Worm (Caenorhabditis elegans) whole organism, L1 larva: ENCODE results near the gene popl-1.

Experiments used
- C04F5.9 ChIP-seq: sonication (generic microtip); optimal IDR thresholded peaks from 2 replicates; lab custom pipeline; 2016; ENCODE audit warnings: missing genetic modification characterization, missing compliant biosample characterization
- C34B4.2 ChIP-seq: sonication (generic microtip); optimal IDR thresholded peaks from 2 replicates; lab custom pipeline; 2017; ENCODE audit warnings: mild to moderate bottlenecking, missing genetic modification characterization, missing compliant biosample characterization
- F16B12.6 ChIP-seq: fragments of 150-350 bp; optimal IDR thresholded peaks from 2 replicates; lab custom pipeline; 2014; ENCODE audit warnings: missing biosample characterization, missing genetic modification characterization
- alr-1 ChIP-seq: fragments of 200-800 bp; sonication (Bioruptor generic); optimal IDR thresholded peaks from 2 replicates; lab custom pipeline; 2018; ENCODE audit warnings: borderline replicate concordance, mild to moderate bottlenecking, missing genetic modification characterization, missing compliant biosample characterization
- aly-2 ChIP-seq: fragments of 150-350 bp; optimal IDR thresholded peaks from 2 replicates; lab custom pipeline; 2014; ENCODE audit warnings: missing biosample characterization, missing genetic modification characterization
- ama-1 ChIP-seq: fragments of 150-350 bp; optimal IDR thresholded peaks from 2 replicates; lab custom pipeline; 2014
- ceh-8 ChIP-seq: fragments of 200-800 bp; sonication (Bioruptor generic); optimal IDR thresholded peaks from 2 replicates; lab custom pipeline; 2018; ENCODE audit warnings: mild to moderate bottlenecking, missing genetic modification characterization, moderate library complexity, missing compliant biosample characterization
- dsc-1 ChIP-seq: sonication (generic microtip); optimal IDR thresholded peaks from 2 replicates; lab custom pipeline; 2016; ENCODE audit warnings: mild to moderate bottlenecking, missing genetic modification characterization, missing compliant biosample characterization
- egl-27 ChIP-seq, 2 experiments: fragments of 150-350 bp in 1 of 2; sonication (generic microtip); optimal IDR thresholded peaks; 3 replicates each; lab custom pipeline; 2017 to 2018; ENCODE audit warnings: missing biosample characterization in 2 of 2, missing genetic modification characterization in 2 of 2, missing genetic modification reagents in 2 of 2
- elt-2 ChIP-seq: sonication (generic microtip); optimal IDR thresholded peaks from 2 replicates; lab custom pipeline; 2016; ENCODE audit warnings: missing genetic modification characterization, mild to moderate bottlenecking, inconsistent platforms, missing compliant biosample characterization, missing genetic modification reagents
- ets-5 ChIP-seq: fragments of 200-800 bp; sonication (Bioruptor generic); IDR thresholded peaks from 2 replicates; pipeline ENCODE4 v1.3.6; 2022; ENCODE audit warnings: missing genetic modification characterization, missing compliant biosample characterization
- fkh-10 ChIP-seq: sonication (generic microtip); optimal IDR thresholded peaks from 2 replicates; lab custom pipeline; 2017; ENCODE audit warnings: missing biosample characterization, missing genetic modification reagents, missing genetic modification characterization
- fos-1 ChIP-seq: fragments of 150-350 bp; optimal IDR thresholded peaks from 2 replicates; lab custom pipeline; 2014; ENCODE audit warnings: missing biosample characterization, missing genetic modification characterization
- hlh-17 ChIP-seq: fragments of 200-800 bp; sonication (Bioruptor generic); optimal IDR thresholded peaks from 2 replicates; lab custom pipeline; 2018; ENCODE audit warnings: missing genetic modification characterization, mild to moderate bottlenecking, missing compliant biosample characterization, moderate library complexity, borderline replicate concordance
- hlh-4 ChIP-seq: sonication (generic microtip); optimal IDR thresholded peaks from 2 replicates; lab custom pipeline; 2016; ENCODE audit warnings: mild to moderate bottlenecking, missing genetic modification characterization, missing compliant biosample characterization
- hpl-2 ChIP-seq: fragments of 150-350 bp; optimal IDR thresholded peaks from 2 replicates; lab custom pipeline; 2014; ENCODE audit warnings: missing biosample characterization, missing genetic modification reagents, missing genetic modification characterization
- irx-1 ChIP-seq: sonication (generic microtip); optimal IDR thresholded peaks from 2 replicates; lab custom pipeline; 2016; ENCODE audit warnings: missing genetic modification characterization, missing compliant biosample characterization
- lin-35 ChIP-seq, 2 experiments: fragments of 150-350 bp; optimal IDR thresholded peaks; 2 replicates each; lab custom pipeline; 2014; ENCODE audit warnings: missing biosample characterization in 2 of 2, missing genetic modification characterization in 2 of 2, missing genetic modification reagents in 2 of 2
- lin-39 ChIP-seq: fragments of 150-350 bp; optimal IDR thresholded peaks from 2 replicates; lab custom pipeline; 2014; ENCODE audit warnings: missing biosample characterization, missing genetic modification reagents, missing genetic modification characterization
- lir-3 ChIP-seq: sonication (generic microtip); optimal IDR thresholded peaks from 2 replicates; lab custom pipeline; 2016; ENCODE audit warnings: mild to moderate bottlenecking, missing genetic modification characterization, moderate library complexity, missing compliant biosample characterization; ENCODE audit not compliant: poor library complexity
- mab-9 ChIP-seq: fragments of 200-800 bp; sonication (Bioruptor generic); IDR thresholded peaks from 2 replicates; pipeline ENCODE4 v1.3.6; 2022; ENCODE audit warnings: missing genetic modification reagents, missing genetic modification characterization, missing compliant biosample characterization
- mef-2 ChIP-seq: fragments of 150-350 bp; optimal IDR thresholded peaks from 2 replicates; lab custom pipeline; 2014; ENCODE audit warnings: missing biosample characterization, missing genetic modification characterization
- nhr-19 ChIP-seq: fragments of 200-800 bp; sonication (Bioruptor generic); conservative IDR thresholded peaks from 2 replicates; pipeline ENCODE4 v1.3.6; 2022; ENCODE audit warnings: missing genetic modification characterization, missing compliant biosample characterization
- nhr-20 ChIP-seq: sonication (generic microtip); optimal IDR thresholded peaks from 2 replicates; lab custom pipeline; 2016; ENCODE audit warnings: mild to moderate bottlenecking, missing genetic modification characterization, missing compliant biosample characterization
- nhr-237 ChIP-seq: fragments of 150-350 bp; optimal IDR thresholded peaks from 2 replicates; lab custom pipeline; 2014; ENCODE audit warnings: missing biosample characterization, missing genetic modification characterization
- nhr-47 ChIP-seq: sonication (generic microtip); optimal IDR thresholded peaks from 2 replicates; lab custom pipeline; 2016; ENCODE audit warnings: mild to moderate bottlenecking, missing genetic modification characterization, moderate library complexity, missing compliant biosample characterization
- nhr-77 ChIP-seq: fragments of 150-350 bp; optimal IDR thresholded peaks from 2 replicates; lab custom pipeline; 2014; ENCODE audit warnings: missing biosample characterization, missing genetic modification characterization
- nhr-84 ChIP-seq: sonication (generic microtip); optimal IDR thresholded peaks from 2 replicates; lab custom pipeline; 2017; ENCODE audit warnings: missing biosample characterization, missing genetic modification characterization
- pag-3 ChIP-seq: sonication (generic microtip); optimal IDR thresholded peaks from 2 replicates; lab custom pipeline; 2017; ENCODE audit warnings: missing genetic modification characterization, mild to moderate bottlenecking, missing compliant biosample characterization, antibody characterized with exemption, borderline replicate concordance; ENCODE audit not compliant: insufficient read depth
- pax-3 ChIP-seq: fragments of 200-800 bp; sonication (Bioruptor generic); optimal IDR thresholded peaks from 2 replicates; lab custom pipeline; 2018; ENCODE audit warnings: mild to moderate bottlenecking, missing genetic modification characterization, moderate library complexity, missing compliant biosample characterization
- pqm-1 ChIP-seq: sonication (generic microtip); optimal IDR thresholded peaks from 3 replicates; lab custom pipeline; 2017; ENCODE audit warnings: missing biosample characterization, missing genetic modification characterization
- rnt-1 ChIP-seq: sonication (generic microtip); optimal IDR thresholded peaks from 2 replicates; lab custom pipeline; 2016; ENCODE audit warnings: mild to moderate bottlenecking, missing genetic modification characterization, moderate library complexity, missing compliant biosample characterization
- snpc-4 ChIP-seq: fragments of 150-350 bp; optimal IDR thresholded peaks from 2 replicates; lab custom pipeline; 2014; ENCODE audit warnings: missing biosample characterization, missing genetic modification characterization
- snu-23 ChIP-seq: sonication (generic microtip); optimal IDR thresholded peaks from 2 replicates; lab custom pipeline; 2016; ENCODE audit warnings: missing genetic modification characterization, missing compliant biosample characterization
- sup-37 ChIP-seq: fragments of 200-800 bp; sonication (Bioruptor generic); optimal IDR thresholded peaks from 2 replicates; lab custom pipeline; 2018; ENCODE audit warnings: mild to moderate bottlenecking, missing genetic modification characterization, missing compliant biosample characterization
- swsn-7 ChIP-seq: sonication (generic microtip); optimal IDR thresholded peaks from 2 replicates; lab custom pipeline; 2016; ENCODE audit warnings: missing genetic modification characterization, missing compliant biosample characterization
- tbx-2 ChIP-seq: sonication (generic microtip); optimal IDR thresholded peaks from 2 replicates; lab custom pipeline; 2016; ENCODE audit warnings: missing genetic modification characterization, missing compliant biosample characterization
- tlp-1 ChIP-seq: fragments of 150-350 bp; optimal IDR thresholded peaks from 2 replicates; lab custom pipeline; 2014; ENCODE audit warnings: missing biosample characterization, missing genetic modification characterization
- unc-130 ChIP-seq: fragments of 150-350 bp; optimal IDR thresholded peaks from 2 replicates; lab custom pipeline; 2017; ENCODE audit warnings: missing biosample characterization, missing genetic modification characterization, inconsistent platforms
- unc-30 ChIP-seq: sonication (generic microtip); optimal IDR thresholded peaks from 2 replicates; lab custom pipeline; 2017; ENCODE audit warnings: missing biosample characterization, missing genetic modification characterization
- unc-86 ChIP-seq: sonication (generic microtip); optimal IDR thresholded peaks from 2 replicates; lab custom pipeline; 2016; ENCODE audit warnings: missing genetic modification characterization, missing compliant biosample characterization
- vab-15 ChIP-seq: sonication (generic microtip); optimal IDR thresholded peaks from 2 replicates; lab custom pipeline; 2017; ENCODE audit warnings: missing genotype, mild to moderate bottlenecking, missing genetic modification characterization, missing compliant biosample characterization
- zip-4 ChIP-seq: fragments of 200-800 bp; sonication (Bioruptor generic); optimal IDR thresholded peaks from 2 replicates; lab custom pipeline; 2018; ENCODE audit warnings: mild to moderate bottlenecking, missing genetic modification characterization, moderate library complexity, missing compliant biosample characterization
- ztf-4 ChIP-seq: fragments of 150-350 bp; optimal IDR thresholded peaks from 2 replicates; lab custom pipeline; 2014; ENCODE audit warnings: missing biosample characterization, missing genetic modification characterization

Gene popl-1

ce11 chrIII:6442305-6443125 is 11.8 kb upstream of the popl-1 start, which contains the start of gene mel-32 (continued):
- TF ChIP-seq dsc-1 (tag; lab: Kevin White, UChicago) (no peak), lir-3 (no peak), unc-30 (tag; lab: Kevin White, UChicago) (no peak), ama-1 (lab: Kevin White, UChicago) (no peak), lin-35 (GFP tag; optimal IDR thresholded peaks at IDR 0.05; lab: Kevin White, UChicago) (peak; percentile 65 to 76), egl-27 (tag; optimal IDR thresholded peaks at IDR 0.05; lab: Kevin White, UChicago) (no peak), unc-86 (tag; lab: Kevin White, UChicago) (no peak), tlp-1 (no peak), ztf-4 (tag; lab: Kevin White, UChicago) (no peak), hpl-2 (GFP tag; lab: Kevin White, UChicago) (no peak), nhr-19 (GFP tag; lab: Robert Waterston, UW) (peak; percentile 38), ceh-8 (GFP tag; lab: Kevin White, UChicago) (no peak), rnt-1 (tag; lab: Kevin White, UChicago) (peak; percentile 37), tbx-2 (tag; lab: Kevin White, UChicago) (no peak), pax-3 (tag; lab: Kevin White, UChicago) (no peak), sup-37 (no peak), nhr-47 (tag; lab: Kevin White, UChicago) (peak; percentile 20), fos-1 (no peak), swsn-7 (tag; lab: Kevin White, UChicago) (no peak), vab-15 (tag; lab: Kevin White, UChicago) (no peak), C04F5.9 (no peak), nhr-77 (tag; lab: Kevin White, UChicago) (no peak), nhr-84 (tag; lab: Kevin White, UChicago) (no peak), pag-3 (tag; lab: Kevin White, UChicago) (no peak), alr-1 (tag; lab: Kevin White, UChicago) (no peak), hlh-17 (GFP tag; lab: Kevin White, UChicago) (no peak), lin-39 (no peak), elt-2 (tag; lab: Kevin White, UChicago) (peak; percentile 51), irx-1 (no peak), mab-9 (GFP tag; lab: Robert Waterston, UW) (no peak), nhr-20 (tag; lab: Kevin White, UChicago) (peak; percentile 36), nhr-237 (no peak), fkh-10 (GFP tag; lab: Kevin White, UChicago) (no peak), mef-2 (tag; lab: Kevin White, UChicago) (no peak), zip-4 (GFP tag; lab: Kevin White, UChicago) (no peak), C34B4.2 (tag; lab: Kevin White, UChicago) (no peak), pqm-1 (tag; lab: Kevin White, UChicago) (no peak), F16B12.6 (tag; lab: Kevin White, UChicago) (peak; percentile 76), hlh-4 (tag; lab: Kevin White, UChicago) (no peak), snpc-4 (tag; lab: Kevin White, UChicago) (no peak), unc-130 (tag; lab: Kevin White, UChicago) (no peak)

ce11 chrIII:6439854-6440253 is 9.1 kb upstream of the popl-1 start:
- TF ChIP-seq mef-2 (tag; lab: Kevin White, UChicago) = no peak
- no peak for TF ChIP-seq pqm-1 (tag; lab: Kevin White, UChicago)
- TF ChIP-seq lir-3 = no peak
- no peak for TF ChIP-seq aly-2 (tag; lab: Kevin White, UChicago)
- TF ChIP-seq alr-1 (tag; lab: Kevin White, UChicago) = no peak
- no peak for TF ChIP-seq ceh-8 (GFP tag; lab: Kevin White, UChicago)
- no peak for TF ChIP-seq mab-9 (GFP tag; lab: Robert Waterston, UW)
- no peak for TF ChIP-seq dsc-1 (tag; lab: Kevin White, UChicago)
- TF ChIP-seq snpc-4 (tag; lab: Kevin White, UChicago) = no peak
- TF ChIP-seq tbx-2 (tag; lab: Kevin White, UChicago) = no peak
- TF ChIP-seq ets-5 (GFP tag; lab: Robert Waterston, UW) = no peak
- no peak for TF ChIP-seq snu-23 (GFP tag; lab: Kevin White, UChicago)
